Worm (Caenorhabditis elegans) whole organism, L4 larva: ENCODE data around the gene citk-2.

Experiments
- F10B5.3 ChIP-seq: sonication (generic microtip); optimal IDR thresholded peaks from 2 replicates; lab custom pipeline; 2016; ENCODE audit warnings: mild to moderate bottlenecking, missing genetic modification characterization, missing compliant biosample characterization
- F26F4.8 ChIP-seq: fragments of 200-800 bp; sonication (Bioruptor generic); conservative IDR thresholded peaks from 2 replicates; pipeline ENCODE4 v1.3.6; 2022; ENCODE audit warnings: missing genetic modification characterization, missing compliant biosample characterization
- F49E8.2 ChIP-seq: sonication (generic microtip); optimal IDR thresholded peaks from 2 replicates; lab custom pipeline; 2016; ENCODE audit warnings: missing compliant biosample characterization, mild to moderate bottlenecking, missing genetic modification characterization, borderline replicate concordance
- Y48G9A.11 ChIP-seq: fragments of 200-800 bp; sonication (Bioruptor generic); IDR thresholded peaks from 2 replicates; pipeline ENCODE4 v1.3.6; 2022; ENCODE audit warnings: missing genetic modification reagents, missing genetic modification characterization, missing compliant biosample characterization
- aha-1 ChIP-seq: fragments of 150-350 bp; peaks from one replicate; lab custom pipeline; 2014; ENCODE audit warnings: missing biosample characterization, missing genetic modification characterization
- attf-4 ChIP-seq: sonication (generic microtip); optimal IDR thresholded peaks from 3 replicates; lab custom pipeline; 2017; ENCODE audit warnings: missing biosample characterization, missing genetic modification characterization
- ceh-20 ChIP-seq: fragments of 200-800 bp; sonication (Bioruptor generic); IDR thresholded peaks from 2 replicates; pipeline ENCODE4 v1.3.6; 2022; ENCODE audit warnings: missing genetic modification reagents, missing genetic modification characterization, missing compliant biosample characterization
- ceh-44 ChIP-seq: fragments of 200-800 bp; sonication (Bioruptor generic); IDR thresholded peaks from 2 replicates; pipeline ENCODE4 v1.3.6; 2022; ENCODE audit warnings: missing genetic modification reagents, missing genetic modification characterization, missing compliant biosample characterization
- cey-2 ChIP-seq: sonication (generic microtip); optimal IDR thresholded peaks from 3 replicates; lab custom pipeline; 2017; ENCODE audit warnings: missing genetic modification characterization, mild to moderate bottlenecking, missing compliant biosample characterization, antibody characterized with exemption, borderline replicate concordance; ENCODE audit not compliant: insufficient read depth
- ctbp-1 ChIP-seq: fragments of 200-800 bp; sonication (Bioruptor generic); IDR thresholded peaks from 2 replicates; pipeline ENCODE4 v1.3.6; 2022; ENCODE audit warnings: missing genetic modification reagents, missing genetic modification characterization, missing compliant biosample characterization
- daf-16 ChIP-seq, 3 experiments: sonication (generic microtip); optimal IDR thresholded peaks; 2 replicates each; lab custom pipeline; 2016 to 2017; ENCODE audit warnings: missing genetic modification characterization in 3 of 3, missing genetic modification reagents in 3 of 3, mild to moderate bottlenecking in 2 of 3, missing compliant biosample characterization in 2 of 3, missing biosample characterization in 1 of 3, moderate library complexity in 1 of 3
- daf-19 ChIP-seq: fragments of 200-800 bp; sonication (Bioruptor generic); conservative IDR thresholded peaks from 2 replicates; pipeline ENCODE4 v1.3.6; 2022; ENCODE audit warnings: missing genetic modification characterization, missing compliant biosample characterization
- dmd-6 ChIP-seq: fragments of 200-800 bp; sonication (Bioruptor generic); IDR thresholded peaks from 2 replicates; pipeline ENCODE4 v1.3.6; 2022; ENCODE audit warnings: missing genetic modification reagents, missing genetic modification characterization, missing compliant biosample characterization
- dmd-8 ChIP-seq: fragments of 200-800 bp; sonication (Bioruptor generic); IDR thresholded peaks from 2 replicates; pipeline ENCODE4 v1.3.6; 2022; ENCODE audit warnings: missing genetic modification characterization, missing compliant biosample characterization
- dmd-9 ChIP-seq: fragments of 200-800 bp; sonication (Bioruptor generic); IDR thresholded peaks from 2 replicates; pipeline ENCODE4 v1.3.6; 2022; ENCODE audit warnings: missing genetic modification reagents, missing genetic modification characterization, missing compliant biosample characterization
- dpl-1 ChIP-seq: fragments of 150-350 bp; optimal IDR thresholded peaks from 2 replicates; lab custom pipeline; 2014; ENCODE audit warnings: missing biosample characterization, missing genetic modification reagents, missing genetic modification characterization
- dve-1 ChIP-seq: sonication (generic microtip); optimal IDR thresholded peaks from 2 replicates; lab custom pipeline; 2017; ENCODE audit warnings: antibody characterized with exemption, mild to moderate bottlenecking, missing genetic modification characterization, missing compliant biosample characterization; ENCODE audit not compliant: insufficient read depth
- egl-27 ChIP-seq: sonication (generic microtip); optimal IDR thresholded peaks from 3 replicates; lab custom pipeline; 2017; ENCODE audit warnings: missing biosample characterization, missing genetic modification reagents, missing genetic modification characterization
- fkh-10 ChIP-seq: fragments of 150-350 bp; optimal IDR thresholded peaks from 2 replicates; lab custom pipeline; 2014; ENCODE audit warnings: missing biosample characterization, missing genetic modification reagents, missing genetic modification characterization
- gei-8 ChIP-seq: fragments of 200-800 bp; sonication (Bioruptor generic); optimal IDR thresholded peaks from 2 replicates; lab custom pipeline; 2018; ENCODE audit warnings: mild to moderate bottlenecking, missing genetic modification characterization, missing compliant biosample characterization
- hlh-11 ChIP-seq: fragments of 200-800 bp; sonication (Bioruptor generic); optimal IDR thresholded peaks from 2 replicates; lab custom pipeline; 2018; ENCODE audit warnings: mild to moderate bottlenecking, missing genetic modification characterization, missing compliant biosample characterization
- hmg-1.1 ChIP-seq: fragments of 200-800 bp; sonication (Bioruptor generic); IDR thresholded peaks from 2 replicates; pipeline ENCODE4 v1.3.6; 2022; ENCODE audit warnings: missing genetic modification reagents, missing genetic modification characterization, missing compliant biosample characterization
- lin-1 ChIP-seq: fragments of 200-800 bp; sonication (Bioruptor generic); IDR thresholded peaks from 2 replicates; pipeline ENCODE4 v1.3.6; 2022; ENCODE audit warnings: missing genetic modification reagents, missing genetic modification characterization, missing compliant biosample characterization
- lin-13 ChIP-seq: fragments of 150-350 bp; optimal IDR thresholded peaks from 2 replicates; lab custom pipeline; 2014; ENCODE audit warnings: missing biosample characterization, missing genetic modification reagents, missing genetic modification characterization
- lin-15B ChIP-seq: fragments of 150-350 bp; sonication (generic microtip); optimal IDR thresholded peaks from 3 replicates; lab custom pipeline; 2014; ENCODE audit warnings: missing biosample characterization, missing genetic modification characterization
- lin-38 ChIP-seq: fragments of 200-800 bp; sonication (Bioruptor generic); IDR thresholded peaks from 2 replicates; pipeline ENCODE4 v1.3.6; 2022; ENCODE audit warnings: missing genetic modification reagents, missing genetic modification characterization, missing compliant biosample characterization
- lin-39 ChIP-seq: fragments of 150-350 bp; optimal IDR thresholded peaks from 2 replicates; lab custom pipeline; 2014; ENCODE audit warnings: missing biosample characterization, missing genetic modification reagents, missing genetic modification characterization
- lsy-2 ChIP-seq, 2 experiments: fragments of 150-350 bp in 1 of 2; sonication (generic microtip) in 1 of 2; optimal IDR thresholded peaks; 2 replicates each; lab custom pipeline; 2014 to 2017; ENCODE audit warnings: missing biosample characterization in 2 of 2, missing genetic modification characterization in 2 of 2
- madf-5 ChIP-seq, 2 experiments: fragments of 200-800 bp; sonication (Bioruptor generic); IDR thresholded peaks; 2 replicates each; pipeline ENCODE4 v1.3.6; 2022; ENCODE audit warnings: missing compliant biosample characterization in 2 of 2, missing genetic modification characterization in 2 of 2
- mdt-29 ChIP-seq: fragments of 200-800 bp; sonication (Bioruptor generic); IDR thresholded peaks from 2 replicates; pipeline ENCODE4 v1.3.6; 2022; ENCODE audit warnings: missing genetic modification reagents, missing genetic modification characterization, missing compliant biosample characterization
- mep-1 ChIP-seq: fragments of 150-350 bp; sonication (generic microtip); optimal IDR thresholded peaks from 3 replicates; lab custom pipeline; 2014; ENCODE audit warnings: missing biosample characterization, missing genetic modification characterization
- nhr-10 ChIP-seq: fragments of 150-350 bp; optimal IDR thresholded peaks from 2 replicates; lab custom pipeline; 2014; ENCODE audit warnings: missing biosample characterization, missing genetic modification characterization
- nhr-28 ChIP-seq: fragments of 150-350 bp; optimal IDR thresholded peaks from 2 replicates; lab custom pipeline; 2014; ENCODE audit warnings: missing biosample characterization, missing genetic modification characterization
- nhr-41 ChIP-seq: fragments of 200-800 bp; sonication (Bioruptor generic); IDR thresholded peaks from 2 replicates; pipeline ENCODE4 v1.3.6; 2022; ENCODE audit warnings: missing genetic modification reagents, missing genetic modification characterization, missing compliant biosample characterization
- nhr-48 ChIP-seq: sonication (generic microtip); optimal IDR thresholded peaks from 2 replicates; lab custom pipeline; 2016; ENCODE audit warnings: mild to moderate bottlenecking, missing genetic modification characterization, missing compliant biosample characterization
- nhr-77 ChIP-seq: fragments of 150-350 bp; optimal IDR thresholded peaks from 2 replicates; lab custom pipeline; 2014; ENCODE audit warnings: missing biosample characterization, missing genetic modification characterization
- pha-4 ChIP-seq, 2 experiments: fragments of 150-350 bp in 1 of 2; fragments of 200-800 bp in 1 of 2; sonication (Bioruptor generic) in 1 of 2; IDR thresholded peaks in 1 of 2; optimal IDR thresholded peaks in 1 of 2; 2 replicates each; pipeline versions ENCODE4 v1.3.6 to Lab custom; 2014 to 2022; ENCODE audit warnings: missing genetic modification characterization in 2 of 2, missing genetic modification reagents in 2 of 2, missing biosample characterization in 1 of 2, missing compliant biosample characterization in 1 of 2
- php-3 ChIP-seq: fragments of 200-800 bp; sonication (Bioruptor generic); IDR thresholded peaks from 2 replicates; pipeline ENCODE4 v1.3.6; 2022; ENCODE audit warnings: missing genetic modification reagents, missing genetic modification characterization, missing compliant biosample characterization
- pqm-1 ChIP-seq: sonication (generic microtip); optimal IDR thresholded peaks from 2 replicates; lab custom pipeline; 2017; ENCODE audit warnings: missing biosample characterization, missing genetic modification characterization
- saeg-2 ChIP-seq: fragments of 200-800 bp; sonication (Bioruptor generic); IDR thresholded peaks from 2 replicates; pipeline ENCODE4 v1.3.6; 2022; ENCODE audit warnings: missing genetic modification reagents, missing genetic modification characterization, missing compliant biosample characterization
- sdz-12 ChIP-seq: fragments of 200-800 bp; sonication (Bioruptor generic); optimal IDR thresholded peaks from 2 replicates; lab custom pipeline; 2018; ENCODE audit warnings: mild to moderate bottlenecking, missing genetic modification characterization, missing compliant biosample characterization
- skn-1 ChIP-seq: fragments of 150-350 bp; optimal IDR thresholded peaks from 2 replicates; lab custom pipeline; 2014; ENCODE audit warnings: missing biosample characterization, missing genetic modification characterization
- tag-97 ChIP-seq: fragments of 200-800 bp; sonication (Bioruptor generic); IDR thresholded peaks from 2 replicates; pipeline ENCODE4 v1.3.6; 2022; ENCODE audit warnings: missing genetic modification characterization, missing compliant biosample characterization
- unc-39 ChIP-seq: sonication (generic microtip); optimal IDR thresholded peaks from 2 replicates; lab custom pipeline; 2017; ENCODE audit warnings: missing biosample characterization, missing genetic modification characterization
- zag-1 ChIP-seq: fragments of 150-350 bp; optimal IDR thresholded peaks from 2 replicates; lab custom pipeline; 2014; ENCODE audit warnings: missing biosample characterization, missing genetic modification characterization
- ztf-11 ChIP-seq: fragments of 150-350 bp; optimal IDR thresholded peaks from 2 replicates; lab custom pipeline; 2014; ENCODE audit warnings: missing biosample characterization, missing genetic modification characterization

Gene citk-2

ce11 chrII:4955353-4955752, 44.0 kb upstream of the citk-2 start, which contains the start of gene pbs-3 (continued):
- TF ChIP-seq hmg-1.1 (GFP tag; lab: Robert Waterston, UW) = peak; percentile 43; the same call in 1 of the 2 replicates
- peak; percentile 77 for TF ChIP-seq mep-1 (tag; lab: Kevin White, UChicago)
- TF ChIP-seq unc-39 (tag; lab: Kevin White, UChicago) = no peak
- no peak for TF ChIP-seq mdt-29
- TF ChIP-seq dmd-8 (GFP tag; lab: Robert Waterston, UW) = no peak
- TF ChIP-seq lin-1 = no peak
- no peak for TF ChIP-seq ztf-11 (tag; lab: Kevin White, UChicago)
- TF ChIP-seq nhr-28 (tag; lab: Kevin White, UChicago) = peak; percentile 62
- no peak for TF ChIP-seq sdz-12 (GFP tag; lab: Kevin White, UChicago)
- TF ChIP-seq nhr-41 (GFP tag; lab: Robert Waterston, UW) = no peak
- TF ChIP-seq madf-5 (GFP tag; IDR thresholded peaks at IDR 0.05; lab: Robert Waterston, UW) = 0 out of 4 replicates have a peak, but pooled peaks of 1 of the 2 experiments have one; percentile 46
- TF ChIP-seq daf-19 = no peak
- TF ChIP-seq dve-1 (tag; lab: Kevin White, UChicago) = peak; percentile 66
- peak; percentile 77 for TF ChIP-seq lin-38 (GFP tag; lab: Robert Waterston, UW)

ce11 chrII:4959719-4960118, 39.6 kb upstream of the citk-2 start, which contains the start of gene ulp-2:
TSS of gene ulp-2 (minus strand) at chrII:4959876.
- TF ChIP-seq lsy-2 (tag; optimal IDR thresholded peaks at IDR 0.05; lab: Kevin White, UChicago) = peak in 1 of 2 experiments; percentile 53
- no peak for TF ChIP-seq mdt-29
- TF ChIP-seq attf-4 = no peak
- TF ChIP-seq egl-27 = no peak
- TF ChIP-seq dpl-1 (GFP tag; lab: Kevin White, UChicago) = peak; percentile 14
- TF ChIP-seq aha-1 (tag; lab: Kevin White, UChicago) = peak; percentile 96
- no peak for TF ChIP-seq lin-13 (GFP tag; lab: Kevin White, UChicago)

- no peak for TF ChIP-seq nhr-41 (GFP tag; lab: Robert Waterston, UW)
- TF ChIP-seq gei-8 (GFP tag; lab: Kevin White, UChicago) = no peak
- no peak for TF ChIP-seq Y48G9A.11 (GFP tag; lab: Robert Waterston, UW)
- no peak for TF ChIP-seq nhr-10 (tag; lab: Kevin White, UChicago)
- no peak for TF ChIP-seq dmd-8 (GFP tag; lab: Robert Waterston, UW)
- no peak for TF ChIP-seq pha-4 (GFP tag; IDR thresholded peaks at IDR 0.05; lab: Robert Waterston, UW)
- no peak for TF ChIP-seq pha-4 (tag; optimal IDR thresholded peaks at IDR 0.05; lab: Kevin White, UChicago)
- peak; percentile 33 for TF ChIP-seq pqm-1
- peak; percentile 50 for TF ChIP-seq dve-1 (tag; lab: Kevin White, UChicago)
- no peak for TF ChIP-seq skn-1 (tag; lab: Kevin White, UChicago)
- no peak for TF ChIP-seq ceh-20 (GFP tag; lab: Robert Waterston, UW)
- no peak for TF ChIP-seq tag-97 (GFP tag; lab: Robert Waterston, UW)
- TF ChIP-seq fkh-10 (GFP tag; lab: Kevin White, UChicago) = no peak
- TF ChIP-seq F26F4.8 (GFP tag; lab: Robert Waterston, UW) = no peak
- no peak for TF ChIP-seq php-3 (GFP tag; lab: Robert Waterston, UW)
- TF ChIP-seq lin-39 (tag; lab: Kevin White, UChicago) = no peak
- no peak for TF ChIP-seq ceh-44
- TF ChIP-seq hlh-11 (tag; lab: Kevin White, UChicago) = peak; percentile 30
- TF ChIP-seq nhr-48 (tag; lab: Kevin White, UChicago) = no peak
- TF ChIP-seq nhr-77 (tag; lab: Kevin White, UChicago) = peak; percentile 31
- peak; percentile 83 for TF ChIP-seq nhr-28 (tag; lab: Kevin White, UChicago)
- TF ChIP-seq daf-19 = no peak
- no peak for TF ChIP-seq lin-15B (tag; lab: Kevin White, UChicago)
- TF ChIP-seq cey-2 (tag; lab: Kevin White, UChicago) = no peak
- TF ChIP-seq saeg-2 (GFP tag; lab: Robert Waterston, UW) = no peak
- TF ChIP-seq daf-16 (GFP tag; optimal IDR thresholded peaks at IDR 0.05; lab: Kevin White, UChicago) = no peak
- peak; percentile 46 for TF ChIP-seq daf-16 (tag; optimal IDR thresholded peaks at IDR 0.05; lab: Kevin White, UChicago)
- TF ChIP-seq F49E8.2 (tag; lab: Kevin White, UChicago) = no peak
- no peak for TF ChIP-seq dmd-9
- no peak for TF ChIP-seq ctbp-1 (GFP tag; lab: Robert Waterston, UW)
- TF ChIP-seq dmd-6 (GFP tag; lab: Robert Waterston, UW) = peak; percentile 42; the same call in 1 of the 2 replicates
- no peak for TF ChIP-seq F10B5.3 (tag; lab: Kevin White, UChicago)
- TF ChIP-seq sdz-12 (GFP tag; lab: Kevin White, UChicago) = no peak
- no peak for TF ChIP-seq zag-1 (tag; lab: Kevin White, UChicago)
- no peak for TF ChIP-seq mdt-29
- TF ChIP-seq madf-5 (GFP tag; IDR thresholded peaks at IDR 0.05; lab: Robert Waterston, UW) = no peak
Observed at ce11 chrII:4960690-4961089, 38.6 kb upstream of the citk-2 start.
